Fruit fly (Drosophila melanogaster): ENCODE results near the gene SdhD.

Gene SdhD

DNA sequence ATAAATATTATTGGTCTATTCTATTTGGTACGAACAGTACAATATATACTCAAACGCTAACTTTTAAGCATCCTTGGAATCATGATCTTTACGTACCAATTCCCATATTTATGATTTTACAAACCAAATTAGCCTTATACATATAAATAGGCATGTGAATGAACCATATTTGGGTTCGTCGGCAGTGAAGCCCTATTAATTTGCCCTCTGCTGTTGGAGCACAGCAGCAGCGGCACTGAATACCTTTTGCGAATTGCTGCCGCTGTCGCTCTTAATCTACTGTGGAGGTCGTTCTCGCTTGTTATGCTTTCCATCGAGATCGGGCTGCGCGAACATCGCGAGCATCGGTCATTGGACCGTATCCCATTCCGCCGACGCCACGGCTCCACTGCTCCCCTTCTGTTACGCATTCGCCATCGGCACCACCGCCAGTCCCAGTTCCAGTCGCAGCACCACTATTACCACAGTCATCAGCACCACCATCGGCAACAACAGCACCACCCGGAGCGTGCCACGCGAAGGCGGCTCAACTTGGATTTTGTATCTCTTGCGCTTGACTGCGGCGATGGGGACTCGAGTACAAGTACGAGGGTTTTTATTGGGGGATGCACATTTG is 28.1 kb upstream of the SdhD start (continued):
- TF ChIP-seq exex (tag; optimal IDR thresholded peaks at IDR 0.05): no peak
- no peak for TF ChIP-seq CG15269 (tag; optimal IDR thresholded peaks at IDR 0.05)
- TF ChIP-seq MESR4 (GFP tag; optimal IDR thresholded peaks at IDR 0.05): no peak
- TF ChIP-seq Vsx1 (GFP tag; optimal IDR thresholded peaks at IDR 0.05): no peak
- TF ChIP-seq dati (GFP tag; IDR thresholded peaks at IDR 0.05): 0 out of 2 replicates have a peak, but pooled peaks have one; percentile 25
- peak; percentile 38 for TF ChIP-seq Meics (GFP tag; optimal IDR thresholded peaks at IDR 0.05)
- peak; percentile 16 for TF ChIP-seq CG2712 (tag; optimal IDR thresholded peaks at IDR 0.05)
- peak; percentile 10 for TF ChIP-seq CG3281 (GFP tag; optimal IDR thresholded peaks at IDR 0.05)
- peak; percentile 16; the same call in 1 of the 3 replicates for TF ChIP-seq Dbx (GFP tag; IDR thresholded peaks at IDR 0.05)
- TF ChIP-seq lmd (GFP tag; IDR thresholded peaks at IDR 0.05): peak; percentile 15; the same call in 1 of the 2 replicates
- no peak for TF ChIP-seq NC2β (GFP tag; optimal IDR thresholded peaks at IDR 0.05)
- peak; percentile 83 for TF ChIP-seq Med (GFP tag)
- TF ChIP-seq CG6254 (GFP tag; optimal IDR thresholded peaks at IDR 0.05): no peak

DNA sequence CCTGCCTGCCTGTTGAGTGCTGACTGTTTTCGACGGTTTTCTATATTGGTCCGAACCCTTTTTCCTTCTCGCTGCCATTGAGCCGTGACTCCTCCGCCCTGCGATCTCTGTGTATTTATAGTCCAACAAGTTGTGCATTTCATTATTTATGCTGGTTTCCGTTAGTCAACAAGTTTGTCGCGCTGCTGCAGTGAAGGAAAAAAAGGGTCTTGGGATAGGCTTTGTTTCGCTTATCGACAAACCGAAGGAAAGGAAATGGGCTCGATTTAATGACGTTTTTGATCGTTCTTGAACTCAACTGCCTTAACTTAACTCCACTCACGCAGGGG is 27.2 kb upstream of the SdhD start:
- peak; percentile 53 for TF ChIP-seq kni (GFP tag; optimal IDR thresholded peaks at IDR 0.05)
- TF ChIP-seq tll (GFP tag; optimal IDR thresholded peaks at IDR 0.05): peak in 1 of 2 experiments; percentile 82
- TF ChIP-seq Kr (GFP tag; optimal IDR thresholded peaks at IDR 0.05): peak; percentile 75
- TF ChIP-seq Nf-YB (GFP tag; optimal IDR thresholded peaks at IDR 0.05): no peak
- no peak for TF ChIP-seq ci (GFP tag; IDR thresholded peaks at IDR 0.05)
- TF ChIP-seq Stat92E (GFP tag; optimal IDR thresholded peaks at IDR 0.05): peak in 1 of 3 experiments; percentile 21
- TF ChIP-seq gcm (GFP tag; optimal IDR thresholded peaks at IDR 0.05): peak; percentile 18

DNA sequence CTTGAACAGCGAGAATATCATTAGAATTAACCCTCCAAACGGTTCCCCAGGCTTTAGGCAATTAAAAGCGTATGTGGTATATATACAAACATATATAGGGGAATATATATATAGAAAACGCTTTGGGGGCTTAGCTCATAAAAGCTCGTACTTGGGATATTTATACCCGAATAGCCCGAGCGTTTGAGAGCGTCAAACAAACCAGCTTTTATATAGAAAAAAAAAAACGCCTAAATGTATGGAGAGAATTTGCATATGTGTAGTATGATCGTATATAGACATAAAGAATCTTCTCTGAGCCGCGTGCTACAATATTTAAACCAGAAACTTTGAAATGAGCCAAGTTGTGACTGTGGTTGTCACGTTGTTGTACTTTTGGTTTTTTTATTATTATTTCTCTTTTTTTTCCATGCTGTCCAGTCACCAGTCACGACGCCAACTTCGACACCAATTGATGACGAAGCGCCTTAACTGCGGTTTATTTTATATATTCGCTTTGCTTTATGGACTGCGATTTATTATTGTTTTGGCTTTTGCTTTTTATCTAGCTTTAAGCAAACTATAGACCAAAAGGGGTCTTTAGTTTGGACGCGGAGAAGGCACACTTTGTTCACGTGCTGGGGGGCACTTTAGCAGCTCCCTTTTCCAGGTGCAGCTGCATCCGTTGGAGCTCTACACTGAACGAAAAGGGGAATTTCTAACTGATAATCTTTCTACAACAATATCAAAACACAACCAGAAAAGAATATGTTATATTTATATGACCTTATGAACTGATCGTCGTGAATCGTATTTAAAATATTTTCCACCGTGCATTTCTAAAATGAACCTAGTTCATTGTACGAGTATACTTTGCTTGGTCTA is 26.6 kb upstream of the SdhD start:
- TF ChIP-seq cwo (GFP tag; optimal IDR thresholded peaks at IDR 0.05) (peak; percentile 36), CG13894 (tag; optimal IDR thresholded peaks at IDR 0.05) (peak; percentile 83), nom (GFP tag; optimal IDR thresholded peaks at IDR 0.05) (peak; percentile 13), CG7839 (tag; optimal IDR thresholded peaks at IDR 0.05) (peak; percentile 17), CG2712 (tag; optimal IDR thresholded peaks at IDR 0.05) (peak; percentile 50), ap (GFP tag; IDR thresholded peaks at IDR 0.05) (no peak), sens (GFP tag) (peak; percentile 73), ab (GFP tag; optimal IDR thresholded peaks at IDR 0.05) (no peak), lmd (GFP tag; IDR thresholded peaks at IDR 0.05) (peak; percentile 19; the same call in 1 of the 2 replicates), CG31441 (GFP tag; IDR thresholded peaks at IDR 0.05) (peak; percentile 49; the same call in 1 of the 2 replicates), CG4424 (GFP tag; optimal IDR thresholded peaks at IDR 0.05) (peak; percentile 55), gt (GFP tag; IDR thresholded peaks at IDR 0.05) (no peak), CG18262 (tag; optimal IDR thresholded peaks at IDR 0.05) (peak; percentile 54), CG2678 (tag; optimal IDR thresholded peaks at IDR 0.05) (peak; percentile 6), CG10979 (tag; optimal IDR thresholded peaks at IDR 0.05) (peak; percentile 50), row (GFP tag; IDR thresholded peaks at IDR 0.05) (0 out of 3 replicates have a peak, but pooled peaks have one; percentile 16), zfh1 (GFP tag; IDR thresholded peaks at IDR 0.05) (peak; percentile 45; the same call in 1 of the 3 replicates), CG13123 (GFP tag; optimal IDR thresholded peaks at IDR 0.05) (no peak), Med (GFP tag) (peak; percentile 41), Lpt (GFP tag; optimal IDR thresholded peaks at IDR 0.05) (no peak), CG10267 (tag; optimal IDR thresholded peaks at IDR 0.05) (peak; percentile 19), Sry-β (GFP tag; optimal IDR thresholded peaks at IDR 0.05) (no peak), prd (optimal IDR thresholded peaks at IDR 0.05) (no peak), prd (GFP tag; IDR thresholded peaks at IDR 0.05) (peak; percentile 34; the same call in 1 of the 3 replicates), CG3995 (GFP tag; optimal IDR thresholded peaks at IDR 0.05) (peak; percentile 66), CG17829 (tag; optimal IDR thresholded peaks at IDR 0.05) (peak; percentile 60), MTF-1 (GFP tag; optimal IDR thresholded peaks at IDR 0.05; ENCODE audit: borderline replicate concordance) (no peak)

Data from whole organism, embryonic.